Fruit fly (Drosophila melanogaster): Measurements from ENCODE around the gene CG14835.

Gene CG14835

DNA sequence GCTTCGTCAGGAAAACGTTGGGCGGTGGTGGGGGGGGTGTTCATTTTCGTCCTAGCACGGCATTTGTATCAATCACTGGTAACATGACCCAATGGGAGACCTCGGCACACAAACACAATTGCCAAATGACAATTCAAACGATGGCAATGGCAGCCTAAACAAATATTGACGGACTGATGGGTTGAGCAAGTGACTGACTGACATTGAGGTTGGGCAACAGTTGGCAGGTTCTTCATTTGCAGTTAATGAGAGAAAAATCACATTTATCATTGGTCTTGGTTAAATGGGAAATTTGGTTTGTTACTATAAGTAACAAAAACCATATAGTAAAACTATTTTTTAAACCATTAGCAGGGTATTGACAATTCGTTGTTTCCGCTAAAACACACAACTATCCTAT, 11.8 kb upstream of the CG14835 start:
- TF ChIP-seq CG10669 (GFP tag; optimal IDR thresholded peaks at IDR 0.05) (no peak), esn (GFP tag; optimal IDR thresholded peaks at IDR 0.05) (no peak), CG31627 (GFP tag; optimal IDR thresholded peaks at IDR 0.05) (no peak), OdsH (GFP tag; optimal IDR thresholded peaks at IDR 0.05) (no peak), fd85E (GFP tag; optimal IDR thresholded peaks at IDR 0.05) (no peak), Eip93F (GFP tag; optimal IDR thresholded peaks at IDR 0.05) (no peak)

DNA sequence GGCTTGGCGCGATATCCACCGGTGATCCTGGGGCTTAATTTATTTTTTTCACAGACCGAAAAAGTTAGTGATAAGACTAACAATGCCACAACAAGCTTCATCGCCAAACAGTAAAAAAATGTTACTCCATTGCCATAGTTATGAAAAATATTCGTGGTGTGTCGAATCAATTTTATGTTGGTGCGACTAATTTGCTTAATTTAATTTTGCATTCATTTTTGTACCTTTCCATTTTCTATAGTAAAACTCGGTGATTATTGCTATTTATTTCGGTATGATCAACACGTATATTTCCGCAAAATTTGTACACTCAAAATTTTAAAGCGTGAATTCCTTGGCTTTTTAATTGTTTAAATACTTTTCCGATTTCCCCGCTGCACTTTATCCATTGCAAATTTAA, 3.4 kb upstream of the CG14835 start, which contains the start of gene sphinx2:
TSS of gene sphinx2 (minus strand) at position 101 of the 400 bp plus-strand sequence.
- TF ChIP-seq CG3919 (GFP tag; optimal IDR thresholded peaks at IDR 0.05) (no peak), Sox15 (GFP tag; optimal IDR thresholded peaks at IDR 0.05) (no peak), eg (GFP tag; IDR thresholded peaks at IDR 0.05) (no peak), spab (GFP tag; optimal IDR thresholded peaks at IDR 0.05) (no peak), Eip93F (GFP tag; optimal IDR thresholded peaks at IDR 0.05) (no peak), Sox102F (GFP tag; optimal IDR thresholded peaks at IDR 0.05) (no peak), CG1621 (tag; optimal IDR thresholded peaks at IDR 0.05) (no peak), CG10669 (GFP tag; optimal IDR thresholded peaks at IDR 0.05) (no peak), cyc (GFP tag; optimal IDR thresholded peaks at IDR 0.05) (no peak), CG8319 (GFP tag; optimal IDR thresholded peaks at IDR 0.05) (no peak), CG32006 (GFP tag; optimal IDR thresholded peaks at IDR 0.05) (no peak), fd85E (GFP tag; optimal IDR thresholded peaks at IDR 0.05) (no peak), CG7368 (GFP tag; optimal IDR thresholded peaks at IDR 0.05) (no peak)

DNA sequence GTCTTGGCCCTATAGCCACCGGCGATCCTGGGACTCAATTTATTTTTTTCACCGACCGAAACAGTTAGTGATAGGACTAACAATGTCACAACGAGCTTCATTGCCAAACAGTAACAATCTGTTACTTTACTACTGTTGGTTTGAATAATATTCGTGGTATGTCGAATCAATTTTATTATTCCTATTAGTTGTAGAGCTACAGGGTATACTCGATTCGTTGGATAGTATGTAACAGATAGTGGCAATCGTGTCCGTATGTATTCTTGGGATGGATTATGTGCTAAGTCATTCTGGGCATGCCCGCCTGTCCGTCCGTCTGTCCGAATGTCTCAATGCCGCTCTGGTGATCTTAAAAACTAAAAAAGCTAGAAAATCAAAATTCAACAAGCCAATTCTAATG, 2.0 kb upstream of the CG14835 start, which contains the start of gene sphinx1:
TSS of gene sphinx1 (minus strand) at position 101 of the 400 bp plus-strand sequence.
- TF ChIP-seq CG6792 (GFP tag; optimal IDR thresholded peaks at IDR 0.05), result no peak
- no peak for TF ChIP-seq Gug (GFP tag; IDR thresholded peaks at IDR 0.05)
- TF ChIP-seq spab (GFP tag; optimal IDR thresholded peaks at IDR 0.05), result no peak

DNA sequence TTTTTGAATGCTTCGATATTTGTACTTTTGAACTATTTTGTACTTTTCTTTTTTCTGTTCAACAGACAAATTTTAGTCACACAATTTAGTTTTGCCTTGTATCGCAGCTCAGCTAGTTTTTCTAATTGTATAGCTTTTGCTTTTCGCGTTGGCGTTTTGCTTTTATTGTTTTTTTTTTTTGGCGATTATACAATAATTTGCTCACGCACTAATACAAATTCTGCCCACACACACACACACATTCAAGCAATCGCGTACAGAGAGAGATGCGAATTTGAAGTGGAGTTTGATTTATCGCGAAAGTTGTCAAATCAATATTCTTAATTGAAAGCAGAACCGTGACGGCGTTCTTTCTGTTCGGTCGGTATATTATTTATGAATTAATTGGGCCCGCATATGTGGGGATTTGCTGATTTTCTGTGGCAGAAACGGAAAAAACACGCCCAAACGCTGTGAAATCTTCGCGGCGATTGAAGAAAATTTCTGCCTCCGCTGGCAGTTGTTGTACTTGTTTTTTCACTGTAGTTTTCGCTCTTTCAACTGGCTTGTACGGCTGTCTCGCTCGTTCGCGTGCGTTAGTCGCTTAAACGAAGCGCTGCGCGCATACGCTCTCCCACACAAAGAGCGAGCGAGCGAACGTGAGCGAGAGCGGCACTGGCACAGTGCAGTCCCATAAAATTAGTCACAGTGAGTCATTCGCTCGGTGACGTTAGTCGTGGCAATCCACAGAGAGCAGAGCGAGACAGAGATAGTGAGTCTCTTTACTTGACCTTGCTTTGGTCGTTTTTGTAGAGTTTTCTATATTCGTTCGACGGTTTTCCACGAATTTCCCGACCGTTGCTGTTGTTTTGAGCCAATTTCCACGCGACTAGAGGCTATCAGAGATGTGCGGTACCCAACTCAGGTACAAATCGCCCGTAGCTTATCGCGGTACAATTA, 2.3 kb downstream of the CG14835 start, which contains the start of gene Rac2:
TSS of gene Rac2 (minus strand) at position 476 of the 939 bp plus-strand sequence.
- peak; percentile 14 for TF ChIP-seq spab (GFP tag; optimal IDR thresholded peaks at IDR 0.05)
- no peak for TF ChIP-seq fd59A (GFP tag; optimal IDR thresholded peaks at IDR 0.05)
- TF ChIP-seq Eip78C (GFP tag), result peak; percentile 83
- TF ChIP-seq CG8319 (GFP tag; optimal IDR thresholded peaks at IDR 0.05), result no peak
- no peak; the same call in 1 of the 2 replicates for TF ChIP-seq Gug (GFP tag; IDR thresholded peaks at IDR 0.05)
- peak; percentile 51 for TF ChIP-seq CG6854 (GFP tag; optimal IDR thresholded peaks at IDR 0.05)
- peak; percentile 22 for TF ChIP-seq acj6 (GFP tag; optimal IDR thresholded peaks at IDR 0.05)
- TF ChIP-seq CG3032 (tag; optimal IDR thresholded peaks at IDR 0.05), result peak; percentile 37
- peak; percentile 28 for TF ChIP-seq Sox102F (GFP tag; optimal IDR thresholded peaks at IDR 0.05)
- TF ChIP-seq topi (GFP tag; optimal IDR thresholded peaks at IDR 0.05), result peak; percentile 31
- peak; percentile 54 for TF ChIP-seq Lpt (GFP tag; optimal IDR thresholded peaks at IDR 0.05)
- TF ChIP-seq CG16779 (tag; optimal IDR thresholded peaks at IDR 0.05), result peak; percentile 9
- no peak for TF ChIP-seq Blimp-1 (GFP tag; optimal IDR thresholded peaks at IDR 0.05)
- TF ChIP-seq dac (GFP tag; optimal IDR thresholded peaks at IDR 0.05), result peak; percentile 21
- TF ChIP-seq fd85E (GFP tag; optimal IDR thresholded peaks at IDR 0.05), result peak; percentile 40
- TF ChIP-seq lz (GFP tag; optimal IDR thresholded peaks at IDR 0.05), result peak; percentile 30
- peak; percentile 52 for TF ChIP-seq CG1621 (tag; optimal IDR thresholded peaks at IDR 0.05)
- TF ChIP-seq net (GFP tag; optimal IDR thresholded peaks at IDR 0.05), result peak; percentile 69
- peak; percentile 70 for TF ChIP-seq CG6276 (GFP tag; optimal IDR thresholded peaks at IDR 0.05)
- peak; percentile 41 for TF ChIP-seq CG7368 (GFP tag; optimal IDR thresholded peaks at IDR 0.05)
- no peak for TF ChIP-seq Hr38 (GFP tag; optimal IDR thresholded peaks at IDR 0.05)
- peak; percentile 51 for TF ChIP-seq CG6808 (GFP tag; optimal IDR thresholded peaks at IDR 0.05)
- TF ChIP-seq CG15336 (GFP tag; IDR thresholded peaks at IDR 0.05), result peak; percentile 58
- peak; percentile 76 for TF ChIP-seq CG32006 (GFP tag; optimal IDR thresholded peaks at IDR 0.05)
- TF ChIP-seq pdm3 (GFP tag; optimal IDR thresholded peaks at IDR 0.05), result peak; percentile 41
- peak; percentile 40 for TF ChIP-seq CG31627 (GFP tag; optimal IDR thresholded peaks at IDR 0.05)
- TF ChIP-seq Smox (GFP tag; optimal IDR thresholded peaks at IDR 0.05), result peak; percentile 32
- TF ChIP-seq Ets21C (GFP tag; optimal IDR thresholded peaks at IDR 0.05), result peak; percentile 29
- peak; percentile 19 for TF ChIP-seq OdsH (GFP tag; optimal IDR thresholded peaks at IDR 0.05)
- peak; percentile 4 for TF ChIP-seq CG4318 (GFP tag; optimal IDR thresholded peaks at IDR 0.05)
- TF ChIP-seq Met (GFP tag; optimal IDR thresholded peaks at IDR 0.05), result peak; percentile 20
- peak; percentile 47 for TF ChIP-seq CG10631 (GFP tag; optimal IDR thresholded peaks at IDR 0.05)
- TF ChIP-seq CG34406 (GFP tag; optimal IDR thresholded peaks at IDR 0.05), result peak; percentile 7
- peak; percentile 78 for TF ChIP-seq vri (GFP tag; optimal IDR thresholded peaks at IDR 0.05)

All from whole organism, prepupa.